Worm (Caenorhabditis elegans) whole organism, young adult: ENCODE results near the gene irld-15.

Experiments
- athp-1 ChIP-seq: sonication (generic microtip); optimal IDR thresholded peaks from 2 replicates; lab custom pipeline; 2017; ENCODE audit warnings: mild to moderate bottlenecking, missing genetic modification characterization, missing compliant biosample characterization
- egrh-3 ChIP-seq: fragments of 200-800 bp; sonication (Bioruptor generic); IDR thresholded peaks from 2 replicates; pipeline ENCODE4 v1.3.6; 2022; ENCODE audit warnings: missing genetic modification reagents, missing genetic modification characterization, missing compliant biosample characterization
- nhr-90 ChIP-seq: sonication (generic microtip); optimal IDR thresholded peaks from 2 replicates; lab custom pipeline; 2016; ENCODE audit warnings: missing genotype, mild to moderate bottlenecking, missing genetic modification characterization, missing compliant biosample characterization
- rpc-1 ChIP-seq, 2 experiments: fragments of 150-350 bp in 1 of 2; sonication (generic microtip) in 1 of 2; optimal IDR thresholded peaks; 2 replicates each; lab custom pipeline; 2014 to 2018; ENCODE audit warnings: missing biosample characterization in 1 of 2, missing genetic modification characterization in 1 of 2, missing genetic modification reagents in 1 of 2, missing genotype in 1 of 2
- unc-130 ChIP-seq: sonication (generic microtip); optimal IDR thresholded peaks from 2 replicates; lab custom pipeline; 2016; ENCODE audit warnings: missing genetic modification reagents, missing genetic modification characterization, missing compliant biosample characterization
- unc-62 ChIP-seq: fragments of 150-350 bp; optimal IDR thresholded peaks from 2 replicates; lab custom pipeline; 2014; ENCODE audit warnings: missing biosample characterization, missing genetic modification reagents, missing genetic modification characterization
- zfh-2 ChIP-seq: fragments of 200-800 bp; sonication (Bioruptor generic); conservative IDR thresholded peaks from 2 replicates; pipeline ENCODE4 v1.3.6; 2022; ENCODE audit warnings: missing genetic modification reagents, missing genetic modification characterization, missing compliant biosample characterization

ce11 chrV:2343572-2343971, 39.9 kb upstream of the irld-15 start:
- no peak for TF ChIP-seq athp-1 (tag; lab: Kevin White, UChicago)
- TF ChIP-seq rpc-1 (optimal IDR thresholded peaks at IDR 0.05; lab: Kevin White, UChicago): no peak
- TF ChIP-seq rpc-1 (tag; optimal IDR thresholded peaks at IDR 0.05; lab: Kevin White, UChicago): no peak
- TF ChIP-seq nhr-90 (tag; lab: Kevin White, UChicago): no peak
- peak; percentile 82; the same call in 1 of the 2 replicates for TF ChIP-seq egrh-3 (GFP tag; lab: Robert Waterston, UW)
- peak; percentile 92 for TF ChIP-seq zfh-2 (GFP tag; lab: Robert Waterston, UW)
- no peak for TF ChIP-seq unc-62
- no peak for TF ChIP-seq unc-130
